Worm (Caenorhabditis elegans) whole organism, mixed stage, embryonic: ENCODE results near the gene ceh-81.

ENCODE experiments used
- blmp-1 ChIP-seq: fragments of 150-350 bp; optimal IDR thresholded peaks from 2 replicates; lab custom pipeline; 2014; ENCODE audit warnings: missing biosample characterization, missing genetic modification characterization
- elt-1 ChIP-seq: sonication (generic microtip); optimal IDR thresholded peaks from 2 replicates; lab custom pipeline; 2017; ENCODE audit warnings: missing genetic modification characterization, mild to moderate bottlenecking, missing compliant biosample characterization, antibody characterized with exemption, moderate library complexity, borderline replicate concordance; ENCODE audit not compliant: insufficient read depth
- lsy-2 ChIP-seq: fragments of 150-350 bp; optimal IDR thresholded peaks from 2 replicates; lab custom pipeline; 2014; ENCODE audit warnings: missing biosample characterization, missing genetic modification characterization

- TF ChIP-seq lsy-2 (tag; lab: Kevin White, UChicago), result no peak
- TF ChIP-seq blmp-1, result no peak
- TF ChIP-seq elt-1 (tag; lab: Kevin White, UChicago), result no peak
Observed at ce11 chrII:1736353-1736752, 6.2 kb downstream of the ceh-81 start, which contains the start of gene ceh-83.
